Worm (Caenorhabditis elegans): Measurements from ENCODE around the gene H21P03.10.

DNA sequence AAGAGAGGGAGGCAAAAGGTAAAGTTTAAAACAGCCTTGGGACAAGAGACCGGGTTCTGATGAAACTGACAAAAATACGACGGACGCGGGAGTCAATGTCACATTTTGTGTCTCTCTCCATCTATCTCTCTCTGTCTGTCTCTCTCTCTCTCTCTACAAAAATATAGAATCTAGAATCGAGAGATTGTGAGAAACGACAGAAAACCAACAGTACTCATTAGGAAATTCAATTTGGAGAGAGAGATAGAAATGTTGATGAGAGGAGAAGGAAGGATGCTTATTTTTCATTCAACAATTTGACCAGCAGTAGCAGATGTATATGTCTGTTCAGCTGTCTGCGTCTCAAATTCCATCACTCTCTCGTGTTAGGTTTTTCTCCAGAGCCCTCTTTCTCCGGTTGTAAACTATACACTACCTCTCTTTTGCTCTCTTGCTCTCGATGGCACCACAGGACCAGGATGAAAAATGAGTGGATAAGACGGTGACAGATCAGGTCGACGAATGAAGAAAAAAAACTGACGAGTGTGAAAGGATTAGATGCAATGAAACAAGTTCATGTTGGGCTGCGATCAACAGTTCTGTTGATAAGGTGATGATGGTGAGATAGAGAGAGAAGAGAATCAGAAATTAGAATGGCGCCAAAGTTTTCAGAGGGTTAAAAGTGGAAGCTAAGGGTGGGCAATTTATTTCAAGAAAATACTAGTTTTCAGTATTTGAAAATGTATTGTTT lies 10.7 kb upstream of the H21P03.10 start:
- TF ChIP-seq snpc-4 (tag; optimal IDR thresholded peaks at IDR 0.05) (no peak), lin-39 (tag; optimal IDR thresholded peaks at IDR 0.05) (no peak), elt-3 (tag; optimal IDR thresholded peaks at IDR 0.05) (no peak), unc-62 (GFP tag; optimal IDR thresholded peaks at IDR 0.05) (no peak), R02D3.7 (tag; optimal IDR thresholded peaks at IDR 0.05) (peak; percentile 26), ztf-11 (tag; optimal IDR thresholded peaks at IDR 0.05) (no peak), nhr-12 (tag; optimal IDR thresholded peaks at IDR 0.05) (no peak), nhr-11 (tag; optimal IDR thresholded peaks at IDR 0.05) (no peak), unc-39 (tag; optimal IDR thresholded peaks at IDR 0.05) (no peak)
